In the genomic region with DNA sequence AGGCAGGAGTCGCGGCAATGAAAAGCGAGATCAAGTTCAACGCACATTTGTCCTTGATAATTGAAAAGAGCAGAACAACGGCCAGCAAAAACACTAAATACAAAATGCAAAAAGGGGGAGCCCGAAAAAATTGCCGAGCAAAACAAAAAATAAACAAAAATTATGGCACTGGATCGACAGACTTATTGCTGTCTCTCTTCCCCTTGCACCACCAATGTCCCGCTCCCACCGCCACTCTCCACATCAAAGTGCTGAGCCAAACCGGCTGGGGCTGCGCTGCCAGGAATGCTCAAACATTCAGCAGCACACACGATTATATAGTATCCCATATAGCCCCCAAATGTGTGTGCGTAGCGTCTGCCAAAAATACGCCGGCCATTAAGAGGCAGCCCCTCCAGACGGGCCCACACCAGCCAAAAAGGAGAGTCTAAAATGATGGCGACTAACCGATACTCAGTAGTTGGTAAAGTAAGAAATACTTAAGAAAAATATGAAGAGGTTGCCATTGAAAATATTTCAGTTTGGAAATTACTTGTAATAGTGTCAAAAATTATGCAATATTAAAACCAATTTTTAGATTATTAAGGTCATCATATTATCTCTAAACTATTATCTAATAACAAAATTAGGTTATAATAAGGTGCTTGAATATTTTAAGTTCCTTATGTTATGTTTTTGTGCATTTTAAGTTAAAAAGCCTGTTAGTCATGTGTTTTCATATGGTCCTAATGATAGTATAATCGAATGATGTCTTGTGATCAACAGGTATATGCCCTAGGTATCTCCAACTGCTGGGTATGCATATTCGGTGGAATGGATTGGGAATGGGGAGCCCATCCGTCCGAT, we compare ENCODE assay signal across 3 fruit fly cellular contexts.
TF ChIP-seq lines count a peak whose summit lies in the region.

No protein-coding gene starts in this region.

TF ChIP-seq in whole organism, embryonic, 481 proteins besides CTCF, POLR2A, EP300 and RAD21 (continued from another document and continues in another):
- TF ChIP-seq cg (GFP tag; optimal IDR thresholded peaks at IDR 0.05; lab: Kevin White, UChicago) (no peak), eve (GFP tag; optimal IDR thresholded peaks at IDR 0.05; lab: Kevin White, UChicago) (no peak), YL-1 (GFP tag; optimal IDR thresholded peaks at IDR 0.05; lab: Kevin White, UChicago) (no peak), Adf1 (GFP tag; IDR thresholded peaks at IDR 0.05; lab: Robert Waterston, UW) (no peak), NfI (GFP tag; optimal IDR thresholded peaks at IDR 0.05; lab: Kevin White, UChicago) (no peak), CG2129 (GFP tag; IDR thresholded peaks at IDR 0.05; lab: Robert Waterston, UW; ENCODE audit: partially characterized antibody) (no peak), CG14667 (GFP tag; IDR thresholded peaks at IDR 0.05; lab: Robert Waterston, UW) (no peak), CG4424 (GFP tag; optimal IDR thresholded peaks at IDR 0.05; lab: Kevin White, UChicago) (no peak), CoRest (tag; optimal IDR thresholded peaks at IDR 0.05; lab: Kevin White, UChicago) (peak; percentile 22), Fer1 (GFP tag; optimal IDR thresholded peaks at IDR 0.05; lab: Kevin White, UChicago) (no peak), HmgD (GFP tag; optimal IDR thresholded peaks at IDR 0.05; lab: Kevin White, UChicago) (no peak), CG13424 (tag; optimal IDR thresholded peaks at IDR 0.05; lab: Kevin White, UChicago) (peak; percentile 16), CG12769 (tag; optimal IDR thresholded peaks at IDR 0.05; lab: Kevin White, UChicago) (peak; percentile 59), CG12942 (GFP tag; optimal IDR thresholded peaks at IDR 0.05; lab: Kevin White, UChicago) (no peak), gro (GFP tag; optimal IDR thresholded peaks at IDR 0.05; lab: Kevin White, UChicago) (no peak), D19B (GFP tag; optimal IDR thresholded peaks at IDR 0.05; lab: Kevin White, UChicago) (peak; percentile 25), CG5953 (GFP tag; IDR thresholded peaks at IDR 0.05; lab: Robert Waterston, UW) (no peak), CG1647 (GFP tag; optimal IDR thresholded peaks at IDR 0.05; lab: Kevin White, UChicago) (no peak), ac (GFP tag; optimal IDR thresholded peaks at IDR 0.05; lab: Kevin White, UChicago) (no peak), CG8765 (GFP tag; IDR thresholded peaks at IDR 0.05; lab: Robert Waterston, UW) (no peak), ems (GFP tag; optimal IDR thresholded peaks at IDR 0.05; lab: Kevin White, UChicago) (no peak), CG12236 (GFP tag; optimal IDR thresholded peaks at IDR 0.05; lab: Kevin White, UChicago) (no peak), mam (GFP tag; optimal IDR thresholded peaks at IDR 0.05; lab: Kevin White, UChicago) (no peak), gem (tag; optimal IDR thresholded peaks at IDR 0.05; lab: Kevin White, UChicago) (peak; percentile 33), CG1024 (GFP tag; IDR thresholded peaks at IDR 0.05; lab: Robert Waterston, UW) (no peak), HLH4C (GFP tag; IDR thresholded peaks at IDR 0.05; lab: Robert Waterston, UW; ENCODE audit: partially characterized antibody) (peak; percentile 24; the same call in 1 of the 3 replicates), Mes4 (GFP tag; optimal IDR thresholded peaks at IDR 0.05; lab: Kevin White, UChicago) (no peak), ftz-f1 (GFP tag; optimal IDR thresholded peaks at IDR 0.05; lab: Kevin White, UChicago) (no peak), CG34422 (GFP tag; IDR thresholded peaks at IDR 0.05; lab: Robert Waterston, UW) (no peak), maf-S (GFP tag; optimal IDR thresholded peaks at IDR 0.05; lab: Kevin White, UChicago) (no peak), ewg (GFP tag; optimal IDR thresholded peaks at IDR 0.05; lab: Kevin White, UChicago) (no peak), hth (optimal IDR thresholded peaks at IDR 0.05; lab: Kevin White, UChicago) (no peak), CG9797 (GFP tag; optimal IDR thresholded peaks at IDR 0.05; lab: Kevin White, UChicago) (no peak), CG16813 (GFP tag; IDR thresholded peaks at IDR 0.05; lab: Robert Waterston, UW; ENCODE audit: partially characterized antibody) (0 out of 3 replicates have a peak, but pooled peaks have one; percentile 15), crol (GFP tag; IDR thresholded peaks at IDR 0.05; lab: Robert Waterston, UW) (peak; percentile 47; the same call in 1 of the 2 replicates), CG32532 (GFP tag; IDR thresholded peaks at IDR 0.05; lab: Robert Waterston, UW) (no peak), bsh (GFP tag; optimal IDR thresholded peaks at IDR 0.05; lab: Kevin White, UChicago) (peak in 1 of 2 experiments; percentile 61), zfh2 (GFP tag; optimal IDR thresholded peaks at IDR 0.05; lab: Kevin White, UChicago) (no peak), Hsf (GFP tag; optimal IDR thresholded peaks at IDR 0.05; lab: Kevin White, UChicago) (no peak), inv (GFP tag; IDR thresholded peaks at IDR 0.05; lab: Robert Waterston, UW; ENCODE audit: partially characterized antibody) (no peak), nmo (GFP tag; optimal IDR thresholded peaks at IDR 0.05; lab: Kevin White, UChicago) (peak; percentile 9)

TF ChIP-seq in whole organism, prepupa, 60 proteins besides CTCF, POLR2A, EP300 and RAD21 (continued from another document):
- TF ChIP-seq CG6163 (GFP tag; IDR thresholded peaks at IDR 0.05; lab: Robert Waterston, UW) (0 out of 3 replicates have a peak, but pooled peaks have one; percentile 53), Hr39 (GFP tag; optimal IDR thresholded peaks at IDR 0.05; lab: Kevin White, UChicago) (peak; percentile 52), Met (GFP tag; optimal IDR thresholded peaks at IDR 0.05; lab: Kevin White, UChicago) (peak; percentile 78), CG9139 (GFP tag; optimal IDR thresholded peaks at IDR 0.05; lab: Kevin White, UChicago) (peak; percentile 32), CG11762 (GFP tag; optimal IDR thresholded peaks at IDR 0.05; lab: Kevin White, UChicago; ENCODE audit: insufficient read depth) (peak; percentile 66), svp (GFP tag; lab: Kevin White, UChicago) (peak; percentile 89), pdm3 (GFP tag; optimal IDR thresholded peaks at IDR 0.05; lab: Kevin White, UChicago) (peak; percentile 75), CG8632 (GFP tag; optimal IDR thresholded peaks at IDR 0.05; lab: Kevin White, UChicago) (peak; percentile 74), CG6276 (GFP tag; optimal IDR thresholded peaks at IDR 0.05; lab: Kevin White, UChicago) (peak; percentile 15), Hr38 (GFP tag; optimal IDR thresholded peaks at IDR 0.05; lab: Kevin White, UChicago) (no peak), OdsH (GFP tag; optimal IDR thresholded peaks at IDR 0.05; lab: Kevin White, UChicago) (peak; percentile 60), CG8119 (GFP tag; IDR thresholded peaks at IDR 0.05; lab: Robert Waterston, UW) (peak; percentile 23; the same call in 1 of the 3 replicates), CG6808 (GFP tag; optimal IDR thresholded peaks at IDR 0.05; lab: Kevin White, UChicago) (peak; percentile 86), Eip75B (GFP tag; optimal IDR thresholded peaks at IDR 0.05; lab: Kevin White, UChicago) (peak; percentile 74), CG15336 (GFP tag; IDR thresholded peaks at IDR 0.05; lab: Robert Waterston, UW) (peak; percentile 38; the same call in 1 of the 2 replicates), acj6 (GFP tag; optimal IDR thresholded peaks at IDR 0.05; lab: Kevin White, UChicago) (peak; percentile 74), CG6854 (GFP tag; optimal IDR thresholded peaks at IDR 0.05; lab: Kevin White, UChicago) (no peak), Eip93F (GFP tag; optimal IDR thresholded peaks at IDR 0.05; lab: Kevin White, UChicago) (no peak), CG31627 (GFP tag; optimal IDR thresholded peaks at IDR 0.05; lab: Kevin White, UChicago) (peak; percentile 69), CG3919 (GFP tag; optimal IDR thresholded peaks at IDR 0.05; lab: Kevin White, UChicago) (peak; percentile 65), net (GFP tag; optimal IDR thresholded peaks at IDR 0.05; lab: Kevin White, UChicago) (peak; percentile 42), ss (GFP tag; optimal IDR thresholded peaks at IDR 0.05; lab: Kevin White, UChicago) (peak; percentile 65 to 81), fd85E (GFP tag; optimal IDR thresholded peaks at IDR 0.05; lab: Kevin White, UChicago) (no peak), salr (GFP tag; optimal IDR thresholded peaks at IDR 0.05; lab: Kevin White, UChicago) (peak in 1 of 2 experiments; percentile 62), CG3032 (tag; optimal IDR thresholded peaks at IDR 0.05; lab: Kevin White, UChicago) (peak; percentile 82), CG11902 (GFP tag; optimal IDR thresholded peaks at IDR 0.05; lab: Kevin White, UChicago) (peak; percentile 38), CG8319 (GFP tag; optimal IDR thresholded peaks at IDR 0.05; lab: Kevin White, UChicago) (peak; percentile 46), esn (GFP tag; optimal IDR thresholded peaks at IDR 0.05; lab: Kevin White, UChicago) (peak; percentile 86), Ets21C (GFP tag; optimal IDR thresholded peaks at IDR 0.05; lab: Kevin White, UChicago) (peak; percentile 27), Sox15 (GFP tag; optimal IDR thresholded peaks at IDR 0.05; lab: Kevin White, UChicago) (peak; percentile 57), CG16779 (tag; optimal IDR thresholded peaks at IDR 0.05; lab: Kevin White, UChicago) (peak; percentile 19), CG1621 (tag; optimal IDR thresholded peaks at IDR 0.05; lab: Kevin White, UChicago) (peak; percentile 32), dac (GFP tag; optimal IDR thresholded peaks at IDR 0.05; lab: Kevin White, UChicago) (no peak), lz (GFP tag; optimal IDR thresholded peaks at IDR 0.05; lab: Kevin White, UChicago) (peak; percentile 83), achi (GFP tag; optimal IDR thresholded peaks at IDR 0.05; lab: Kevin White, UChicago) (peak; percentile 76), CG10669 (GFP tag; optimal IDR thresholded peaks at IDR 0.05; lab: Kevin White, UChicago) (peak; percentile 71), dsx (GFP tag; optimal IDR thresholded peaks at IDR 0.05; lab: Kevin White, UChicago; ENCODE audit: poor library complexity, severe bottlenecking) (peak; percentile 71), Smox (GFP tag; optimal IDR thresholded peaks at IDR 0.05; lab: Kevin White, UChicago) (peak; percentile 58), CG4318 (GFP tag; optimal IDR thresholded peaks at IDR 0.05; lab: Kevin White, UChicago) (peak; percentile 38), topi (GFP tag; optimal IDR thresholded peaks at IDR 0.05; lab: Kevin White, UChicago) (peak; percentile 80)

TF ChIP-seq in whole organism, wandering third instar larva, 38 proteins besides CTCF, POLR2A, EP300 and RAD21 (continued from another document):
- no peak for TF ChIP-seq CrebA (GFP tag; optimal IDR thresholded peaks at IDR 0.05; lab: Kevin White, UChicago; ENCODE audit: borderline replicate concordance)
- TF ChIP-seq HLH106 (tag; optimal IDR thresholded peaks at IDR 0.05; lab: Kevin White, UChicago) = peak; percentile 69
- TF ChIP-seq pan (optimal IDR thresholded peaks at IDR 0.05; lab: Kevin White, UChicago) = peak; percentile 71
- no peak for TF ChIP-seq tai (GFP tag; optimal IDR thresholded peaks at IDR 0.05; lab: Kevin White, UChicago)
- TF ChIP-seq Abd-B (GFP tag; optimal IDR thresholded peaks at IDR 0.05; lab: Kevin White, UChicago) = no peak
- no peak for TF ChIP-seq dsf (GFP tag; optimal IDR thresholded peaks at IDR 0.05; lab: Kevin White, UChicago; ENCODE audit: borderline replicate concordance)
- TF ChIP-seq psq (GFP tag; optimal IDR thresholded peaks at IDR 0.05; lab: Kevin White, UChicago) = peak; percentile 71
- TF ChIP-seq rgr (GFP tag; optimal IDR thresholded peaks at IDR 0.05; lab: Kevin White, UChicago) = peak; percentile 61
- TF ChIP-seq Hnf4 (GFP tag; optimal IDR thresholded peaks at IDR 0.05; lab: Kevin White, UChicago) = peak; percentile 32
- peak; percentile 82 for TF ChIP-seq fru (GFP tag; optimal IDR thresholded peaks at IDR 0.05; lab: Kevin White, UChicago)
- TF ChIP-seq OdsH (GFP tag; optimal IDR thresholded peaks at IDR 0.05; lab: Kevin White, UChicago) = peak; percentile 65
- no peak for TF ChIP-seq Vsx2 (GFP tag; optimal IDR thresholded peaks at IDR 0.05; lab: Kevin White, UChicago; ENCODE audit: partially characterized antibody)
- peak; percentile 62 for TF ChIP-seq dmrt93B (GFP tag; optimal IDR thresholded peaks at IDR 0.05; lab: Kevin White, UChicago)
- TF ChIP-seq h (GFP tag; optimal IDR thresholded peaks at IDR 0.05; lab: Kevin White, UChicago) = peak; percentile 72
- TF ChIP-seq lola (GFP tag; optimal IDR thresholded peaks at IDR 0.05; lab: Kevin White, UChicago) = no peak
- TF ChIP-seq Dfd (GFP tag; optimal IDR thresholded peaks at IDR 0.05; lab: Kevin White, UChicago) = peak; percentile 42
TF ChIP-seq in whole organism, wandering third instar larva: peak in this region for 21.
